Worm (Caenorhabditis elegans): ENCODE results near the gene Y73F8A.26.

The Y73F8A.26 gene

DNA sequence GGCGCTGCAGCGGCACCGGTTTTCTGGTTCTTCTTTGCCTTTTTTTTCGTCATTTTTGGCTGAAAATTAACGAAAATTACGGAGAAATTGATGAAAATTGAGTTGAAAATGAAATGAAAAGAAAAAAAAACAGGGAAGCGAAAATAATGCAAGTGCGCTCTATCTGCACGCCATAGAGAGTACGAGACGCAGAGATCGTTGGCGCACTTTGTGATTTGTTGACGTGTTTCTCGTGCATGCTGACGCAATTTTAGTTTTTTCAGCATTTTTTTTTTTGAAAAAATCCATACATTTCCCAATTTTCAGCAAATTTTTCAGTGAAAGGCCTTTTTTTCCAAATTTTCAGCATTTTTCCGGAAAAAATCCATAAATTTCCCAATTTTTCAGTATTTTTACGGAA is 2.0 kb upstream of the Y73F8A.26 start, which contains the start of gene ntl-11 (continued):
- TF ChIP-seq die-1 (tag; optimal IDR thresholded peaks at IDR 0.05) (no peak), ceh-27 (GFP tag; optimal IDR thresholded peaks at IDR 0.05) (peak; percentile 83), snpc-4 (GFP tag; optimal IDR thresholded peaks at IDR 0.05) (peak; percentile 90), snpc-4 (tag; optimal IDR thresholded peaks at IDR 0.05) (peak; percentile 90 to 97 (median 94)), bed-2 (GFP tag; IDR thresholded peaks at IDR 0.05) (no peak), madf-6 (GFP tag; IDR thresholded peaks at IDR 0.05) (peak; percentile 87), pha-4 (tag; optimal IDR thresholded peaks at IDR 0.05) (peak; percentile 88), dpl-1 (GFP tag; optimal IDR thresholded peaks at IDR 0.05) (peak; percentile 69), T07F8.4 (tag; optimal IDR thresholded peaks at IDR 0.05) (no peak), nfya-2 (GFP tag; IDR thresholded peaks at IDR 0.05) (peak; percentile 84; the same call in 1 of the 2 replicates), hrde-1 (tag; optimal IDR thresholded peaks at IDR 0.05; ENCODE audit: borderline replicate concordance) (peak; percentile 36), nfyb-1 (GFP tag; IDR thresholded peaks at IDR 0.05) (peak; percentile 97), B0035.1 (tag; optimal IDR thresholded peaks at IDR 0.05) (peak; percentile 74), hmg-1.2 (GFP tag; IDR thresholded peaks at IDR 0.05) (peak; percentile 100), repo-1 (tag; optimal IDR thresholded peaks at IDR 0.05) (peak; percentile 92), ztf-3 (GFP tag; optimal IDR thresholded peaks at IDR 0.05) (peak; percentile 1), F33H1.4 (GFP tag; IDR thresholded peaks at IDR 0.05) (peak; percentile 77), F10E7.11 (tag; optimal IDR thresholded peaks at IDR 0.05) (no peak), atf-7 (tag; optimal IDR thresholded peaks at IDR 0.05) (peak; percentile 77), ekl-4 (GFP tag; IDR thresholded peaks at IDR 0.05) (peak; percentile 96), cebp-1 (GFP tag; IDR thresholded peaks at IDR 0.05) (peak; percentile 24; the same call in 1 of the 2 replicates), cebp-1 (tag; optimal IDR thresholded peaks at IDR 0.05) (peak; percentile 92), rec-8 (tag; optimal IDR thresholded peaks at IDR 0.05) (no peak), nhr-80 (tag; optimal IDR thresholded peaks at IDR 0.05) (peak; percentile 63), lin-26 (GFP tag; IDR thresholded peaks at IDR 0.05) (no peak), Y79H2A.3 (GFP tag; conservative IDR thresholded peaks at IDR 0.05) (0 out of 2 replicates have a peak, but pooled peaks have one; percentile 43), Y53F4B.3 (GFP tag; IDR thresholded peaks at IDR 0.05) (peak; percentile 15; the same call in 1 of the 2 replicates), chd-7 (tag; optimal IDR thresholded peaks at IDR 0.05) (no peak), lag-1 (GFP tag; IDR thresholded peaks at IDR 0.05) (0 out of 2 replicates have a peak, but pooled peaks have one; percentile 25), tbx-9 (tag; optimal IDR thresholded peaks at IDR 0.05; ENCODE audit: borderline replicate concordance) (no peak), nhr-120 (GFP tag; IDR thresholded peaks at IDR 0.05) (no peak), ztf-28 (GFP tag; IDR thresholded peaks at IDR 0.05) (peak; percentile 90), hmg-20 (GFP tag; IDR thresholded peaks at IDR 0.05) (peak; percentile 92), mel-28 (tag; optimal IDR thresholded peaks at IDR 0.05; ENCODE audit: borderline replicate concordance) (peak; percentile 17), ceh-100 (GFP tag; IDR thresholded peaks at IDR 0.05) (peak; percentile 86), ztf-6 (GFP tag; IDR thresholded peaks at IDR 0.05) (peak; percentile 58; the same call in 1 of the 2 replicates), hlh-26 (GFP tag; conservative IDR thresholded peaks at IDR 0.05) (no peak), egl-44 (GFP tag; IDR thresholded peaks at IDR 0.05) (peak; percentile 75; the same call in 1 of the 2 replicates), sea-2 (GFP tag; IDR thresholded peaks at IDR 0.05) (no peak), rcor-1 (GFP tag; IDR thresholded peaks at IDR 0.05) (peak; percentile 98), ccch-3 (GFP tag; optimal IDR thresholded peaks at IDR 0.05) (no peak), F57C9.4 (tag; optimal IDR thresholded peaks at IDR 0.05) (no peak), egl-18 (GFP tag; IDR thresholded peaks at IDR 0.05) (peak; percentile 74; the same call in 1 of the 2 replicates), F37B4.10 (GFP tag; IDR thresholded peaks at IDR 0.05) (0 out of 2 replicates have a peak, but pooled peaks have one; percentile 48), B0261.1 (tag; optimal IDR thresholded peaks at IDR 0.05) (peak; percentile 32), ztf-18 (tag; optimal IDR thresholded peaks at IDR 0.05) (peak; percentile 100), Y53G8AR.9 (GFP tag; conservative IDR thresholded peaks at IDR 0.05) (peak; percentile 99), F22D6.2 (tag; optimal IDR thresholded peaks at IDR 0.05) (peak; percentile 83), aptf-2 (GFP tag; conservative IDR thresholded peaks at IDR 0.05) (no peak)
